Worm (Caenorhabditis elegans) whole organism, mixed stage, embryonic: ENCODE measurements around the gene fbxb-116.

Source experiments
- M03D4.4 ChIP-seq: sonication (generic microtip); optimal IDR thresholded peaks from 2 replicates; lab custom pipeline; 2017; ENCODE audit warnings: mild to moderate bottlenecking, missing genetic modification characterization, missing compliant biosample characterization
- bed-3 ChIP-seq: fragments of 200-800 bp; sonication (Bioruptor generic); optimal IDR thresholded peaks from 3 replicates; lab custom pipeline; 2018; ENCODE audit warnings: mild to moderate bottlenecking, missing genetic modification characterization, moderate library complexity, missing compliant biosample characterization
- blmp-1 ChIP-seq: fragments of 150-350 bp; optimal IDR thresholded peaks from 2 replicates; lab custom pipeline; 2014; ENCODE audit warnings: missing biosample characterization, missing genetic modification characterization
- ceh-39 ChIP-seq: fragments of 150-350 bp; optimal IDR thresholded peaks from 2 replicates; lab custom pipeline; 2014; ENCODE audit warnings: missing biosample characterization, missing genetic modification characterization
- ceh-43 ChIP-seq: fragments of 200-800 bp; sonication (Bioruptor generic); optimal IDR thresholded peaks from 2 replicates; lab custom pipeline; 2018; ENCODE audit warnings: mild to moderate bottlenecking, missing genetic modification characterization, moderate library complexity, missing compliant biosample characterization
- ceh-83 ChIP-seq: fragments of 200-800 bp; sonication (Bioruptor generic); optimal IDR thresholded peaks from 2 replicates; lab custom pipeline; 2018; ENCODE audit warnings: mild to moderate bottlenecking, missing genetic modification characterization, missing compliant biosample characterization
- ces-1 ChIP-seq: fragments of 150-350 bp; optimal IDR thresholded peaks from 2 replicates; lab custom pipeline; 2014; ENCODE audit warnings: missing biosample characterization, missing genetic modification reagents, missing genetic modification characterization
- cnd-1 ChIP-seq: fragments of 200-800 bp; sonication (Bioruptor generic); optimal IDR thresholded peaks from 2 replicates; lab custom pipeline; 2018; ENCODE audit warnings: mild to moderate bottlenecking, missing genetic modification characterization, missing compliant biosample characterization
- drap-1 ChIP-seq: fragments of 200-800 bp; sonication (Bioruptor generic); optimal IDR thresholded peaks from 3 replicates; lab custom pipeline; 2018; ENCODE audit warnings: mild to moderate bottlenecking, missing genetic modification characterization, missing compliant biosample characterization
- elt-1 ChIP-seq: sonication (generic microtip); optimal IDR thresholded peaks from 2 replicates; lab custom pipeline; 2017; ENCODE audit warnings: missing genetic modification characterization, mild to moderate bottlenecking, missing compliant biosample characterization, antibody characterized with exemption, moderate library complexity, borderline replicate concordance; ENCODE audit not compliant: insufficient read depth
- flh-1 ChIP-seq: fragments of 200-800 bp; sonication (Bioruptor generic); optimal IDR thresholded peaks from 2 replicates; lab custom pipeline; 2018; ENCODE audit warnings: mild to moderate bottlenecking, missing genetic modification characterization, moderate library complexity, missing compliant biosample characterization
- hlh-1 ChIP-seq: fragments of 150-350 bp; optimal IDR thresholded peaks from 2 replicates; lab custom pipeline; 2014; ENCODE audit warnings: missing biosample characterization, missing genetic modification reagents, missing genetic modification characterization
- lin-32 ChIP-seq: fragments of 200-800 bp; sonication (Bioruptor generic); optimal IDR thresholded peaks from 2 replicates; lab custom pipeline; 2018; ENCODE audit warnings: mild to moderate bottlenecking, missing genetic modification characterization, missing compliant biosample characterization
- lsy-2 ChIP-seq: fragments of 150-350 bp; optimal IDR thresholded peaks from 2 replicates; lab custom pipeline; 2014; ENCODE audit warnings: missing biosample characterization, missing genetic modification characterization
- mab-5 ChIP-seq: fragments of 150-350 bp; optimal IDR thresholded peaks from 2 replicates; lab custom pipeline; 2014; ENCODE audit warnings: missing biosample characterization, missing genetic modification characterization
- mep-1 ChIP-seq: fragments of 150-350 bp; optimal IDR thresholded peaks from 2 replicates; lab custom pipeline; 2017; ENCODE audit warnings: missing biosample characterization, missing genetic modification reagents, missing genetic modification characterization, inconsistent platforms
- mls-2 ChIP-seq: sonication (generic microtip); optimal IDR thresholded peaks from 2 replicates; lab custom pipeline; 2016; ENCODE audit warnings: mild to moderate bottlenecking, missing genetic modification characterization, moderate library complexity, missing compliant biosample characterization
- nhr-12 ChIP-seq: fragments of 150-350 bp; optimal IDR thresholded peaks from 2 replicates; lab custom pipeline; 2014; ENCODE audit warnings: missing biosample characterization, missing genetic modification characterization
- nhr-2 ChIP-seq: fragments of 150-350 bp; optimal IDR thresholded peaks from 2 replicates; lab custom pipeline; 2014; ENCODE audit warnings: missing biosample characterization, missing genetic modification characterization
- nhr-28 ChIP-seq: fragments of 150-350 bp; optimal IDR thresholded peaks from 2 replicates; lab custom pipeline; 2014; ENCODE audit warnings: missing biosample characterization, missing genetic modification characterization
- nhr-76 ChIP-seq: sonication (generic microtip); optimal IDR thresholded peaks from 2 replicates; lab custom pipeline; 2017; ENCODE audit warnings: missing biosample characterization, missing genetic modification characterization
- pha-4 ChIP-seq: fragments of 150-350 bp; optimal IDR thresholded peaks from 2 replicates; lab custom pipeline; 2018; ENCODE audit warnings: missing biosample characterization, missing genetic modification reagents, missing genetic modification characterization
- sem-2 ChIP-seq: fragments of 200-800 bp; sonication (Bioruptor generic); optimal IDR thresholded peaks from 2 replicates; lab custom pipeline; 2018; ENCODE audit warnings: mild to moderate bottlenecking, missing genetic modification characterization, missing compliant biosample characterization
- sptf-1 ChIP-seq: sonication (generic microtip); optimal IDR thresholded peaks from 2 replicates; lab custom pipeline; 2017; ENCODE audit warnings: mild to moderate bottlenecking, missing genetic modification characterization, moderate library complexity, missing compliant biosample characterization
- tbx-8 ChIP-seq: fragments of 200-800 bp; sonication (Bioruptor generic); optimal IDR thresholded peaks from 2 replicates; lab custom pipeline; 2018; ENCODE audit warnings: mild to moderate bottlenecking, missing genetic modification characterization, moderate library complexity, missing compliant biosample characterization
- unc-120 ChIP-seq: sonication (generic microtip); optimal IDR thresholded peaks from 2 replicates; lab custom pipeline; 2017; ENCODE audit warnings: missing genetic modification characterization, missing compliant biosample characterization; ENCODE audit not compliant: poor library complexity, severe bottlenecking
- unc-39 ChIP-seq: fragments of 150-350 bp; optimal IDR thresholded peaks from 2 replicates; lab custom pipeline; 2014; ENCODE audit warnings: missing biosample characterization, missing genetic modification characterization
- unc-62 ChIP-seq: fragments of 150-350 bp; optimal IDR thresholded peaks from 2 replicates; lab custom pipeline; 2014; ENCODE audit warnings: missing biosample characterization, missing genetic modification reagents, missing genetic modification characterization
- zip-8 ChIP-seq: fragments of 150-350 bp; optimal IDR thresholded peaks from 2 replicates; lab custom pipeline; 2014; ENCODE audit warnings: missing biosample characterization, missing genetic modification characterization
- ztf-11 ChIP-seq: fragments of 150-350 bp; optimal IDR thresholded peaks from 2 replicates; lab custom pipeline; 2014; ENCODE audit warnings: missing biosample characterization, missing genetic modification characterization

fbxb-116 gene

DNA sequence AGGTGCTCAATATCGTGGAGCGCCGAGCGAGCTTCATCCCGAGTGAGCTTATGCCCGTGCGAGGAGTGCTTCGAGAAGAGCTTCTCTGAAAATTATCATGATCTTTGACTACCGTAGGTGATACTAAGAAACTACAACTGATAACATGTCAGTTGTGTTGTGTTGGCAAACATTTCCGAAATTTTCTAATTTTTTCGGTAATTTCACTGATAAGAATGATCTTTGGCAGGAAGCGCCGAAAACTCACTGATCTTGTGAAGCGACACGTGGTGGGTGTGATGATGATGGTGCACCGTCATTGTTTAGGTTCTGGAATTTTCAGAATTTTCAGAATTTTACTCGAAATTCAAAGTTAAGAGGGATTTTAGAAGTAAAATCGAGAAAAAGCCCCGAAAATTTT, 30.3 kb upstream of the fbxb-116 start, which contains the start of gene Y39B6A.1:
Gene Y39B6A.1 (minus strand): TSS at position 309 of the 400 bp plus-strand sequence.
- TF ChIP-seq blmp-1 (tag; lab: Kevin White, UChicago) (no peak), bed-3 (GFP tag; lab: Kevin White, UChicago) (no peak), ceh-83 (GFP tag; lab: Kevin White, UChicago) (no peak), drap-1 (GFP tag; lab: Kevin White, UChicago) (no peak)

- TF ChIP-seq blmp-1 (tag; lab: Kevin White, UChicago) (no peak), M03D4.4 (tag; lab: Kevin White, UChicago) (no peak), drap-1 (GFP tag; lab: Kevin White, UChicago) (no peak), elt-1 (tag; lab: Kevin White, UChicago) (no peak), mls-2 (tag; lab: Kevin White, UChicago) (no peak), hlh-1 (tag; lab: Kevin White, UChicago) (no peak), ceh-39 (tag; lab: Kevin White, UChicago) (no peak), nhr-12 (tag; lab: Kevin White, UChicago) (no peak), pha-4 (tag; lab: Kevin White, UChicago) (no peak), unc-39 (tag; lab: Kevin White, UChicago) (no peak), cnd-1 (tag; lab: Kevin White, UChicago) (no peak), mep-1 (tag; lab: Kevin White, UChicago) (no peak), ces-1 (GFP tag; lab: Kevin White, UChicago) (no peak), unc-120 (no peak)
Measured at ce11 chrV:19205450-19205849, 28.1 kb upstream of the fbxb-116 start.

ce11 chrV:19206911-19207310, 26.7 kb upstream of the fbxb-116 start:
- TF ChIP-seq zip-8 (tag; lab: Kevin White, UChicago): no peak
- no peak for TF ChIP-seq pha-4 (tag; lab: Kevin White, UChicago)
- TF ChIP-seq cnd-1 (tag; lab: Kevin White, UChicago): no peak
- no peak for TF ChIP-seq bed-3 (GFP tag; lab: Kevin White, UChicago)
- no peak for TF ChIP-seq unc-39 (tag; lab: Kevin White, UChicago)
- no peak for TF ChIP-seq nhr-12 (tag; lab: Kevin White, UChicago)
- no peak for TF ChIP-seq elt-1 (tag; lab: Kevin White, UChicago)
- no peak for TF ChIP-seq ceh-39 (tag; lab: Kevin White, UChicago)
- TF ChIP-seq nhr-28 (tag; lab: Kevin White, UChicago): no peak
- no peak for TF ChIP-seq ztf-11 (tag; lab: Kevin White, UChicago)
- TF ChIP-seq blmp-1 (tag; lab: Kevin White, UChicago): no peak
- no peak for TF ChIP-seq unc-62 (GFP tag; lab: Kevin White, UChicago)
- TF ChIP-seq tbx-8 (GFP tag; lab: Kevin White, UChicago): no peak
- no peak for TF ChIP-seq ceh-83 (GFP tag; lab: Kevin White, UChicago)
- no peak for TF ChIP-seq sem-2 (GFP tag; lab: Kevin White, UChicago)

DNA sequence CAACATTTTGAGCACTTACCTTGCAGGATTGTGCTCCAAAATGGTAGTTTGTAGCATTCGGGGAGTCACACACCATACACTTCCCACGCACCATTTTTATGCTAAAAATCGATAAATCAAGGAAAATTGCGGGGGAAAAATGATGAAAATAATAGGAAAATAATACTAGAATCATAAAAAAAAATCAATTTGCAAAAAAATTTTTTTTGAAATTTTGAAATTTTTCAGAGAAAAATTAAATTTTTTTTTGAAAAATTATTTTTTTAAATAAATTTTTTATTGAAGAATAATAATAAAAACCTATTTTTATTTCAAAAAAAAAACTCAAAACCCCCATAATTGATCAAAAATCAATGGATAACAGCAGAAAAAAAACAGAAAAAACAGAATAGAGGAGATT, 21.8 kb upstream of the fbxb-116 start, which contains the start of gene nhr-79:
Gene nhr-79 (minus strand): TSS at position 101 of the 400 bp plus-strand sequence.
- TF ChIP-seq nhr-2 (tag; lab: Kevin White, UChicago): no peak

DNA sequence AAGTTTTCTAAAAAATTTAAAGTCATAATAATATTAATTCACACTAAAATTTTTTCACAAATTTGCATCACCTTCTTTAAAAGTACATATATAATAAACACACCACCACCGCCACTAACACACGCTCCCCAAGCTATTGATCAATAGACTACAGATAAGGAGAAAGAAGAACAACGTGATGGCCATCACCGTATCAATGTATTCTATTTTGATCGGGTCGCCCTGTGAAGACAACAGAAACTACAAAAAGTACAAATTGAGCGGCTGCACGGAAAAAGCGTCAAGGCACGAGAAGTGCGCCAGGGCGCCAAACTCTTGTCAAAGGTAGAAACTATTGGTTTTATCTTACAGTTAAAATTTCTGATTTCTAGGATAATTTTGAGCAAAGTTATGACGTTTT, 21.2 kb upstream of the fbxb-116 start:
- no peak for TF ChIP-seq blmp-1 (tag; lab: Kevin White, UChicago)
- TF ChIP-seq sptf-1: no peak
- no peak for TF ChIP-seq zip-8 (tag; lab: Kevin White, UChicago)
- TF ChIP-seq drap-1 (GFP tag; lab: Kevin White, UChicago): no peak
- TF ChIP-seq nhr-28 (tag; lab: Kevin White, UChicago): no peak
- no peak for TF ChIP-seq mab-5
- no peak for TF ChIP-seq lsy-2 (tag; lab: Kevin White, UChicago)
- no peak for TF ChIP-seq ztf-11 (tag; lab: Kevin White, UChicago)
- TF ChIP-seq lin-32: no peak
- TF ChIP-seq ceh-43 (GFP tag; lab: Kevin White, UChicago): no peak
- TF ChIP-seq ces-1 (GFP tag; lab: Kevin White, UChicago): no peak
- no peak for TF ChIP-seq flh-1 (GFP tag; lab: Kevin White, UChicago)
- TF ChIP-seq nhr-76 (tag; lab: Kevin White, UChicago): no peak
